Worm (Caenorhabditis elegans): ENCODE data around the gene C26F1.3.

The C26F1.3 gene

ce11 chrV:7776029-7776628, 971 bp upstream of the C26F1.3 start, which contains the start of the genes rpl-39 and rps-30:
Gene rpl-39, minus strand, starts transcription at chrV:7776079.
Gene rps-30, plus strand, starts transcription at chrV:7776578.
- TF ChIP-seq ceh-27 (GFP tag; optimal IDR thresholded peaks at IDR 0.05): peak; percentile 59
- no peak for TF ChIP-seq ceh-79 (tag; optimal IDR thresholded peaks at IDR 0.05)
- TF ChIP-seq T07F8.4 (tag; optimal IDR thresholded peaks at IDR 0.05): no peak
- TF ChIP-seq F49E8.2 (tag; optimal IDR thresholded peaks at IDR 0.05; ENCODE audit: insufficient read depth): peak; percentile 40
- TF ChIP-seq pbrm-1 (GFP tag; IDR thresholded peaks at IDR 0.05): peak; percentile 83
- peak; percentile 33 for TF ChIP-seq lsl-1 (GFP tag; optimal IDR thresholded peaks at IDR 0.05)
- peak; percentile 56 for TF ChIP-seq tbp1 (GFP tag; optimal IDR thresholded peaks at IDR 0.05)
- peak; percentile 22 for TF ChIP-seq unc-62 (GFP tag; optimal IDR thresholded peaks at IDR 0.05)
- TF ChIP-seq nfya-1 (tag; optimal IDR thresholded peaks at IDR 0.05; ENCODE audit: borderline replicate concordance, insufficient read depth): no peak
- no peak for TF ChIP-seq hlh-26 (GFP tag; conservative IDR thresholded peaks at IDR 0.05)
- no peak for TF ChIP-seq B0035.1 (tag; optimal IDR thresholded peaks at IDR 0.05)
- peak; percentile 62 for TF ChIP-seq nhr-80 (tag; optimal IDR thresholded peaks at IDR 0.05)
- TF ChIP-seq F10E7.11 (tag; optimal IDR thresholded peaks at IDR 0.05): no peak
- TF ChIP-seq mxl-1 (tag; optimal IDR thresholded peaks at IDR 0.05): no peak
- TF ChIP-seq rpc-1 (optimal IDR thresholded peaks at IDR 0.05): no peak
- no peak for TF ChIP-seq rpc-1 (tag; optimal IDR thresholded peaks at IDR 0.05)
- TF ChIP-seq nhr-120 (GFP tag; IDR thresholded peaks at IDR 0.05): no peak
- no peak for TF ChIP-seq xnd-1 (tag; optimal IDR thresholded peaks at IDR 0.05)
- TF ChIP-seq F37B4.10 (GFP tag; IDR thresholded peaks at IDR 0.05): no peak
- no peak for TF ChIP-seq F57C9.4 (tag; optimal IDR thresholded peaks at IDR 0.05)
- TF ChIP-seq ceh-58 (GFP tag; IDR thresholded peaks at IDR 0.05): no peak
- TF ChIP-seq repo-1 (tag; optimal IDR thresholded peaks at IDR 0.05): no peak
- no peak for TF ChIP-seq sptf-2 (GFP tag; optimal IDR thresholded peaks at IDR 0.05)
- TF ChIP-seq F39B2.1 (GFP tag; IDR thresholded peaks at IDR 0.05): no peak
- no peak for TF ChIP-seq mel-28 (tag; optimal IDR thresholded peaks at IDR 0.05; ENCODE audit: borderline replicate concordance)
- no peak for TF ChIP-seq gei-17 (GFP tag; optimal IDR thresholded peaks at IDR 0.05)
- TF ChIP-seq ztf-25 (GFP tag; IDR thresholded peaks at IDR 0.05): no peak
- TF ChIP-seq ztf-22 (GFP tag; optimal IDR thresholded peaks at IDR 0.05): no peak
- TF ChIP-seq akir-1 (GFP tag; optimal IDR thresholded peaks at IDR 0.05): no peak
- no peak for TF ChIP-seq K12H6.12 (tag; optimal IDR thresholded peaks at IDR 0.05)
- TF ChIP-seq unc-130 (GFP tag; optimal IDR thresholded peaks at IDR 0.05): no peak
- TF ChIP-seq mes-4 (tag; optimal IDR thresholded peaks at IDR 0.05): no peak
- TF ChIP-seq C17E4.6 (GFP tag; IDR thresholded peaks at IDR 0.05): peak; percentile 10; the same call in 1 of the 2 replicates
- no peak for TF ChIP-seq sea-2 (GFP tag; IDR thresholded peaks at IDR 0.05)
- TF ChIP-seq ztf-26 (tag; optimal IDR thresholded peaks at IDR 0.05): peak; percentile 30
- TF ChIP-seq ekl-4 (GFP tag; IDR thresholded peaks at IDR 0.05): peak; percentile 42; the same call in 1 of the 2 replicates
- peak; percentile 28 for TF ChIP-seq snpc-4 (GFP tag; optimal IDR thresholded peaks at IDR 0.05)
- TF ChIP-seq snpc-4 (tag; optimal IDR thresholded peaks at IDR 0.05): peak in 3 of 4 experiments; percentile 47 to 73 (median 53)
- TF ChIP-seq attf-5 (GFP tag; optimal IDR thresholded peaks at IDR 0.05): peak; percentile 77
- no peak for TF ChIP-seq him-1 (tag; optimal IDR thresholded peaks at IDR 0.05)
- no peak for TF ChIP-seq Y53G8AR.9 (GFP tag; conservative IDR thresholded peaks at IDR 0.05)
- TF ChIP-seq egl-44 (GFP tag; IDR thresholded peaks at IDR 0.05): no peak
- peak; percentile 34; the same call in 1 of the 2 replicates for TF ChIP-seq egrh-3 (GFP tag; IDR thresholded peaks at IDR 0.05)
- peak; percentile 88 for TF ChIP-seq hmg-1.2 (GFP tag; IDR thresholded peaks at IDR 0.05)
- no peak for TF ChIP-seq let-526 (GFP tag; IDR thresholded peaks at IDR 0.05)
- peak; percentile 46; the same call in 1 of the 2 replicates for TF ChIP-seq madf-6 (GFP tag; IDR thresholded peaks at IDR 0.05)
- TF ChIP-seq T26A5.8 (tag; optimal IDR thresholded peaks at IDR 0.05): no peak
- TF ChIP-seq lin-26 (GFP tag; IDR thresholded peaks at IDR 0.05): no peak
- TF ChIP-seq sdz-38 (tag; optimal IDR thresholded peaks at IDR 0.05): no peak
- TF ChIP-seq madf-3 (GFP tag; IDR thresholded peaks at IDR 0.05): peak; percentile 79; the same call in 1 of the 2 replicates

All from whole organism, young adult.